Worm (Caenorhabditis elegans) whole organism, L3 larva: ENCODE data around the gene srh-290.

ENCODE experiments used
- R02D3.7 ChIP-seq: fragments of 150-350 bp; optimal IDR thresholded peaks from 2 replicates; lab custom pipeline; 2014; ENCODE audit warnings: missing biosample characterization, missing genetic modification characterization
- ZK546.5 ChIP-seq: sonication (generic microtip); optimal IDR thresholded peaks from 2 replicates; lab custom pipeline; 2017; ENCODE audit warnings: missing biosample characterization, missing genetic modification characterization
- aly-2 ChIP-seq: fragments of 150-350 bp; optimal IDR thresholded peaks from 2 replicates; lab custom pipeline; 2014; ENCODE audit warnings: missing biosample characterization, missing genetic modification characterization
- ama-1 ChIP-seq: fragments of 150-350 bp; optimal IDR thresholded peaks from 2 replicates; lab custom pipeline; 2018
- ceh-16 ChIP-seq: sonication (generic microtip); optimal IDR thresholded peaks from 2 replicates; lab custom pipeline; 2017; ENCODE audit warnings: missing biosample characterization, missing genetic modification characterization
- ceh-28 ChIP-seq: fragments of 150-350 bp; optimal IDR thresholded peaks from 2 replicates; lab custom pipeline; 2014; ENCODE audit warnings: missing biosample characterization, missing genetic modification reagents, missing genetic modification characterization
- ceh-82 ChIP-seq: fragments of 150-350 bp; optimal IDR thresholded peaks from 2 replicates; lab custom pipeline; 2014; ENCODE audit warnings: missing biosample characterization, missing genetic modification characterization
- egl-27 ChIP-seq: sonication (generic microtip); optimal IDR thresholded peaks from 4 replicates; lab custom pipeline; 2017; ENCODE audit warnings: missing biosample characterization, missing genetic modification reagents, missing genetic modification characterization
- egl-5 ChIP-seq: fragments of 150-350 bp; optimal IDR thresholded peaks from 2 replicates; lab custom pipeline; 2017; ENCODE audit warnings: missing biosample characterization, missing genetic modification reagents, missing genetic modification characterization, inconsistent platforms
- elt-2 ChIP-seq: sonication (generic microtip); optimal IDR thresholded peaks from 2 replicates; lab custom pipeline; 2016; ENCODE audit warnings: missing genetic modification reagents, mild to moderate bottlenecking, missing genetic modification characterization, missing compliant biosample characterization
- elt-3 ChIP-seq, 3 experiments: fragments of 150-350 bp in 1 of 3; sonication (generic microtip) in 2 of 3; optimal IDR thresholded peaks; 2 replicates in 2 of 3; 4 replicates in 1 of 3; lab custom pipeline; 2014 to 2017; ENCODE audit warnings: missing biosample characterization in 3 of 3, missing genetic modification characterization in 3 of 3
- fos-1 ChIP-seq: fragments of 150-350 bp; optimal IDR thresholded peaks from 2 replicates; lab custom pipeline; 2014; ENCODE audit warnings: missing biosample characterization, missing genetic modification characterization
- jun-1 ChIP-seq: fragments of 150-350 bp; optimal IDR thresholded peaks from 2 replicates; lab custom pipeline; 2014; ENCODE audit warnings: missing biosample characterization, missing genetic modification reagents, missing genetic modification characterization
- lsy-12 ChIP-seq: sonication (generic microtip); optimal IDR thresholded peaks from 2 replicates; lab custom pipeline; 2016; ENCODE audit warnings: mild to moderate bottlenecking, missing genetic modification characterization, missing compliant biosample characterization
- nfya-1 ChIP-seq: sonication (generic microtip); optimal IDR thresholded peaks from 2 replicates; lab custom pipeline; 2017; ENCODE audit warnings: missing genetic modification characterization, mild to moderate bottlenecking, missing compliant biosample characterization, antibody characterized with exemption, moderate library complexity; ENCODE audit not compliant: insufficient read depth
- nhr-11 ChIP-seq: fragments of 150-350 bp; optimal IDR thresholded peaks from 2 replicates; lab custom pipeline; 2014; ENCODE audit warnings: missing biosample characterization, missing genetic modification characterization
- nhr-12 ChIP-seq: fragments of 150-350 bp; optimal IDR thresholded peaks from 2 replicates; lab custom pipeline; 2014; ENCODE audit warnings: missing biosample characterization, missing genetic modification characterization
- nhr-25 ChIP-seq: sonication (generic microtip); optimal IDR thresholded peaks from 2 replicates; lab custom pipeline; 2017; ENCODE audit warnings: missing biosample characterization, missing genetic modification characterization
- nhr-43 ChIP-seq: sonication (generic microtip); optimal IDR thresholded peaks from 2 replicates; lab custom pipeline; 2016; ENCODE audit warnings: mild to moderate bottlenecking, missing genetic modification characterization, missing compliant biosample characterization; ENCODE audit not compliant: poor library complexity, severe bottlenecking
- nhr-76 ChIP-seq: fragments of 150-350 bp; sonication (generic microtip); optimal IDR thresholded peaks from 5 replicates; lab custom pipeline; 2014; ENCODE audit warnings: missing biosample characterization, missing genetic modification characterization
- nhr-77 ChIP-seq: fragments of 150-350 bp; optimal IDR thresholded peaks from 2 replicates; lab custom pipeline; 2014; ENCODE audit warnings: missing biosample characterization, missing genetic modification characterization
- pha-4 ChIP-seq: fragments of 150-350 bp; optimal IDR thresholded peaks from 2 replicates; lab custom pipeline; 2014; ENCODE audit warnings: missing biosample characterization, missing genetic modification reagents, missing genetic modification characterization
- sea-2 ChIP-seq: fragments of 150-350 bp; sonication (generic microtip); optimal IDR thresholded peaks from 4 replicates; lab custom pipeline; 2014; ENCODE audit warnings: missing biosample characterization, missing genetic modification reagents, missing genetic modification characterization
- snpc-4 ChIP-seq: fragments of 150-350 bp; optimal IDR thresholded peaks from 2 replicates; lab custom pipeline; 2014; ENCODE audit warnings: missing biosample characterization, missing genetic modification characterization
- tbx-2 ChIP-seq: sonication (generic microtip); optimal IDR thresholded peaks from 2 replicates; lab custom pipeline; 2016; ENCODE audit warnings: mild to moderate bottlenecking, missing genetic modification characterization, missing compliant biosample characterization
- unc-62 ChIP-seq: fragments of 150-350 bp; sonication (generic microtip); optimal IDR thresholded peaks from 4 replicates; lab custom pipeline; 2014; ENCODE audit warnings: missing biosample characterization, missing genetic modification reagents, missing genetic modification characterization
- zag-1 ChIP-seq: fragments of 150-350 bp; optimal IDR thresholded peaks from 2 replicates; lab custom pipeline; 2014; ENCODE audit warnings: missing biosample characterization, missing genetic modification characterization
- ztf-4 ChIP-seq: fragments of 150-350 bp; optimal IDR thresholded peaks from 2 replicates; lab custom pipeline; 2014; ENCODE audit warnings: missing biosample characterization, missing genetic modification characterization

Gene srh-290

DNA sequence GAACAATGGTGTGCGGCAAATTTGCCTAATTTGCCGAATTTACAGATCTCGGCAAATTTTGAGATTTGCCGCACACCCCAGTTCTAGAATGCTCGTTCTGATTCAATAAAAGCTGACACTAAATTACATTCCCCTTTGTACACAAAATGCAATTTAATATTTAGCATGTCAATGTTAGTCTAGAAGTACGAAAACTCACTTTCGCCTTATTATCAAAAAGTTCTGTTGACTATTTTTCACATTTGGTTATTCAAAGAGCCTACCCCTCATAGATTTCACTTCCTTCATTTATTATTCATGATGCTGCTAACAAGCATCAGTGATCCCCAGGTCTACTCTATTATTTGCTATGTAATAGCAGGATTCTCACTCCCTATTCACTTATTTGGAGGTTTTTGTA is 28.3 kb downstream of the srh-290 start, which contains the start of gene srh-298:
Gene srh-298, plus strand, starts transcription at position 301 of the 400 bp plus-strand sequence.
- TF ChIP-seq nhr-25 (tag; lab: Kevin White, UChicago) (no peak), nhr-12 (tag; lab: Kevin White, UChicago) (no peak), egl-27 (no peak), nhr-43 (tag; lab: Kevin White, UChicago) (no peak), pha-4 (no peak), lsy-12 (tag; lab: Kevin White, UChicago) (no peak), ama-1 (lab: Kevin White, UChicago) (no peak), nfya-1 (no peak)
- TF ChIP-seq, all 47 proteins: peak for 0

DNA sequence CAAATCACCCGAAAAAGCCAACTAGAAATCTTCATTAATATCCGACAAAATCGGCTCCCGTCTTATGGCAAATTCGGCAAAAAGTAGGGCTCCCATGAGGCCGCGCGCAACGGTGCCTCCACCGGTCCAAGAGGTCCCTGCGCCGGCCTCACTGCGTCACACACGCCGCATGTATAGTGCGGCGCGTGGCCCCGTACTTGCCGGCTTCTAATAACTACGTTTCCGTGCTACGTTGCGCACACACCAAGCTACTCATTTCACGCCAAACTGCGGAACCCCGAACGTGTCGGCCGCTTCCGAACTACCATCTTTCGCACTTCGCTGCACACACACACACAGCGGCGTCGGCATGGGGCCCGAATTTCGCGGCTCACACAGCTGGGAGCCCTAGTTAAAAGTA is 29.4 kb downstream of the srh-290 start:
- TF ChIP-seq lsy-12 (tag; lab: Kevin White, UChicago) (no peak), nhr-76 (tag; lab: Kevin White, UChicago) (no peak), jun-1 (tag; lab: Kevin White, UChicago) (no peak), pha-4 (no peak), tbx-2 (tag; lab: Kevin White, UChicago) (no peak), aly-2 (tag; lab: Kevin White, UChicago) (no peak), nhr-77 (no peak), R02D3.7 (tag; lab: Kevin White, UChicago) (no peak), ceh-82 (tag; lab: Kevin White, UChicago) (no peak), egl-27 (no peak)

ce11 chrV:17821805-17822204 is 31.5 kb downstream of the srh-290 start, which contains the start of gene srh-300:
Gene srh-300 (plus strand): TSS chrV:17822105.
- TF ChIP-seq nhr-11 (tag; lab: Kevin White, UChicago) (no peak), nhr-76 (tag; lab: Kevin White, UChicago) (no peak), snpc-4 (tag; lab: Kevin White, UChicago) (no peak), egl-5 (tag; lab: Kevin White, UChicago) (no peak), elt-3 (tag; optimal IDR thresholded peaks at IDR 0.05; lab: Kevin White, UChicago) (no peak)

DNA sequence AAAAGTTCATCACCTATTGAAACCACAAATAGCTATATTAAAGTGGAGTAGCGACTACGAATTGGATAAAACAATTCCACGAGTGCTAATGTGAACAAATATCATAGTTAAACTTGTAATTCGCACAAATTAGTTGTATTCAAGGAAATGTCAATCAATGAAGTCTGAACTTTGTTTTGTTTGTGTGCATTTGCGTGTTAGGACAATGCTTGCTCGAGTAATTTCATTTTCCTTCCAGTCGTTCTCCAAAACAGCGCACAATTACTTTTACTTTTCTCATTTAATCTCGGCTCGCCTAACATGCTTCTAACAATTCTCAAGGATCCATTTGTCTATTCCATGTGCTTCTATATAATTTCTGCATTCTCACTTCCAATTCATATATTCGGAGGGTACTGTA is 34.3 kb downstream of the srh-290 start, which contains the start of gene srh-301:
Gene srh-301, plus strand, starts transcription at position 301 of the 400 bp plus-strand sequence.
- TF ChIP-seq ZK546.5 (no peak), fos-1 (tag; lab: Kevin White, UChicago) (no peak), ceh-28 (no peak), ztf-4 (tag; lab: Kevin White, UChicago) (no peak), elt-2 (tag; lab: Kevin White, UChicago) (no peak), nhr-12 (tag; lab: Kevin White, UChicago) (no peak), unc-62 (GFP tag; lab: Kevin White, UChicago) (no peak), ama-1 (lab: Kevin White, UChicago) (no peak), ceh-16 (tag; lab: Kevin White, UChicago) (no peak)

DNA sequence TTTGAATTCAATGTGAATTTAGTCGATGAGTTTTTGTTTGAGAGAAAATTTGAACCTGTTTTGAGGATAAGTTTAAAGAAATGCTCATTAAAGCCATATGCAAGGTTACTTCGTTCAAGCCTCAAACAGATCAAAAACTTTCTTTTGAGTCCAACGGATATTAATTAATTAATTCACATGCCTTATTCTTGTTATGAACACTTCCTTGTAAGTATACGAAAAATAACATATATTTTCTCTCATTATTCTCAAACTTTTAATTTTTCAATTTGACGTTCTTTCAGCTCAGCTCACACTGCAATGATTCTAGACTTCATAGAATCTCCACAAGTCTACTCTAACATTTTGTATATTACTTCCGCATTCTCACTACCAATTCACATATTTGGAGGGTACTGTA is 38.0 kb downstream of the srh-290 start, which contains the start of gene srh-304:
Gene srh-304, plus strand, starts transcription at position 301 of the 400 bp plus-strand sequence.
- no peak for TF ChIP-seq zag-1 (tag; lab: Kevin White, UChicago)
- TF ChIP-seq sea-2 (GFP tag; lab: Kevin White, UChicago) = no peak

- TF ChIP-seq pha-4 (no peak), zag-1 (tag; lab: Kevin White, UChicago) (no peak), ceh-28 (no peak)
These were observed 41.1 kb downstream of the srh-290 start, which contains the start of gene srh-303 for ce11 chrV:17831350-17831749. Gene srh-303 (plus strand): TSS chrV:17831650.
